Worm (Caenorhabditis elegans): ENCODE results near the gene math-25.

The math-25 gene

ce11 chrII:1946427-1946826 lies 50.6 kb downstream of the math-25 start, which contains the start of gene math-48:
TSS of gene math-48 (minus strand) at chrII:1946527.
- TF ChIP-seq sox-4 (tag; optimal IDR thresholded peaks at IDR 0.05) (no peak), ztf-11 (tag; optimal IDR thresholded peaks at IDR 0.05) (no peak), fkh-8 (tag; optimal IDR thresholded peaks at IDR 0.05) (no peak), ama-1 (optimal IDR thresholded peaks at IDR 0.05) (no peak), unc-98 (GFP tag; IDR thresholded peaks at IDR 0.05) (no peak), hlh-17 (GFP tag; optimal IDR thresholded peaks at IDR 0.05; ENCODE audit: borderline replicate concordance) (no peak), ces-1 (GFP tag; optimal IDR thresholded peaks at IDR 0.05) (no peak), pag-3 (tag; optimal IDR thresholded peaks at IDR 0.05; ENCODE audit: borderline replicate concordance, insufficient read depth) (no peak), unc-62 (GFP tag; optimal IDR thresholded peaks at IDR 0.05) (no peak), nhr-76 (tag; optimal IDR thresholded peaks at IDR 0.05) (no peak), ceh-82 (tag; optimal IDR thresholded peaks at IDR 0.05) (no peak), nhr-90 (tag; optimal IDR thresholded peaks at IDR 0.05; ENCODE audit: poor library complexity) (no peak), fos-1 (tag; optimal IDR thresholded peaks at IDR 0.05) (no peak), vab-15 (tag; optimal IDR thresholded peaks at IDR 0.05) (no peak), xbp-1 (tag; optimal IDR thresholded peaks at IDR 0.05) (no peak), dpl-1 (GFP tag; optimal IDR thresholded peaks at IDR 0.05) (no peak), nhr-47 (tag; optimal IDR thresholded peaks at IDR 0.05) (no peak)

Measured in whole organism, L1 larva.